Worm (Caenorhabditis elegans) whole organism, L4 larva: ENCODE data around the gene F18E3.13.
A peak's percentile ranks its signal among the peaks of the same experiment; 100 is the strongest.

Experiments
- ama-1 ChIP-seq: fragments of 150-350 bp; optimal IDR thresholded peaks from 2 replicates; lab custom pipeline; 2014; ENCODE audit warnings: inconsistent platforms, mixed read lengths
- daf-16 ChIP-seq, 3 experiments: sonication (generic microtip); optimal IDR thresholded peaks; 2 replicates each; lab custom pipeline; 2016 to 2017; ENCODE audit warnings: missing genetic modification characterization in 3 of 3, missing genetic modification reagents in 3 of 3, mild to moderate bottlenecking in 2 of 3, missing compliant biosample characterization in 2 of 3, missing biosample characterization in 1 of 3, moderate library complexity in 1 of 3
- hif-1 ChIP-seq, 2 experiments: sonication (generic microtip); optimal IDR thresholded peaks; 2 replicates each; lab custom pipeline; 2016 to 2017; ENCODE audit warnings: missing compliant biosample characterization in 2 of 2, missing genetic modification characterization in 2 of 2, missing genetic modification reagents in 2 of 2, missing genotype in 2 of 2, mild to moderate bottlenecking in 1 of 2
- lin-15B ChIP-seq: fragments of 150-350 bp; sonication (generic microtip); optimal IDR thresholded peaks from 3 replicates; lab custom pipeline; 2014; ENCODE audit warnings: missing biosample characterization, missing genetic modification characterization
- nhr-237 ChIP-seq: sonication (generic microtip); optimal IDR thresholded peaks from 2 replicates; lab custom pipeline; 2017; ENCODE audit warnings: missing biosample characterization, missing genetic modification characterization
- nhr-76 ChIP-seq: fragments of 150-350 bp; optimal IDR thresholded peaks from 2 replicates; lab custom pipeline; 2014; ENCODE audit warnings: missing biosample characterization, missing genetic modification characterization
- snpc-4 ChIP-seq: fragments of 150-350 bp; optimal IDR thresholded peaks from 2 replicates; lab custom pipeline; 2014; ENCODE audit warnings: missing biosample characterization, missing genetic modification characterization
- zfp-3 ChIP-seq: fragments of 200-800 bp; sonication (Bioruptor generic); conservative IDR thresholded peaks from 2 replicates; pipeline ENCODE4 v1.3.6; 2022; ENCODE audit warnings: missing genetic modification reagents, missing genetic modification characterization, missing compliant biosample characterization

ce11 chrV:7436911-7437310 lies 20.9 kb downstream of the F18E3.13 start:
- TF ChIP-seq snpc-4 (tag; lab: Kevin White, UChicago), result no peak
- no peak for TF ChIP-seq lin-15B (tag; lab: Kevin White, UChicago)
- peak; percentile 63; the same call in 1 of the 2 replicates for TF ChIP-seq zfp-3 (GFP tag; lab: Robert Waterston, UW)
- TF ChIP-seq nhr-237 (tag; lab: Kevin White, UChicago), result no peak
- TF ChIP-seq ama-1 (lab: Kevin White, UChicago), result peak; percentile 91
- TF ChIP-seq daf-16 (GFP tag; optimal IDR thresholded peaks at IDR 0.05; lab: Kevin White, UChicago), result no peak
- TF ChIP-seq daf-16 (tag; optimal IDR thresholded peaks at IDR 0.05; lab: Kevin White, UChicago), result no peak
- TF ChIP-seq nhr-76 (tag; lab: Kevin White, UChicago), result no peak
- no peak for TF ChIP-seq hif-1 (tag; optimal IDR thresholded peaks at IDR 0.05; lab: Kevin White, UChicago)
